Fruit fly (Drosophila melanogaster) whole organism, prepupa: ENCODE data around the gene mRpS11.
A peak's percentile ranks its signal among the peaks of the same experiment; 100 is the strongest.

Experiments
- CG10631 ChIP-seq: fragments of 200-800 bp; sonication (Bioruptor generic); optimal IDR thresholded peaks from 2 replicates; lab custom pipeline; 2016; ENCODE audit warnings: missing biosample characterization, missing genetic modification characterization
- CG10669 ChIP-seq: fragments of 200-800 bp; sonication (Bioruptor generic); optimal IDR thresholded peaks from 3 replicates; lab custom pipeline; 2018; ENCODE audit warnings: missing biosample characterization, mild to moderate bottlenecking, missing genetic modification characterization, moderate library complexity
- CG11294 ChIP-seq: fragments of 200-800 bp; sonication (Bioruptor generic); IDR thresholded peaks from 2 replicates; pipeline ENCODE4 v1.3.6; 2022; ENCODE audit warnings: missing biosample characterization, missing genetic modification characterization
- CG11762 ChIP-seq: fragments of 200-800 bp; sonication (Bioruptor generic); optimal IDR thresholded peaks from 3 replicates; lab custom pipeline; 2016; ENCODE audit warnings: missing biosample characterization, missing genetic modification characterization; ENCODE audit not compliant: insufficient read depth
- CG11902 ChIP-seq: fragments of 200-800 bp; sonication (Bioruptor generic); optimal IDR thresholded peaks from 3 replicates; lab custom pipeline; 2016; ENCODE audit warnings: missing biosample characterization, missing genetic modification characterization
- CG15336 ChIP-seq: fragments of 200-800 bp; sonication (Bioruptor generic); IDR thresholded peaks from 2 replicates; pipeline ENCODE4 v1.3.6; 2022; ENCODE audit warnings: missing biosample characterization, missing genetic modification characterization
- CG1621 ChIP-seq: fragments of 200-800 bp; sonication (Bioruptor generic); optimal IDR thresholded peaks from 3 replicates; lab custom pipeline; 2018; ENCODE audit warnings: missing biosample characterization, mild to moderate bottlenecking, missing genetic modification characterization
- CG16779 ChIP-seq: fragments of 200-800 bp; sonication (Bioruptor generic); optimal IDR thresholded peaks from 3 replicates; lab custom pipeline; 2017; ENCODE audit warnings: missing biosample characterization, mild to moderate bottlenecking, missing genetic modification characterization
- CG3032 ChIP-seq: fragments of 200-800 bp; optimal IDR thresholded peaks from 2 replicates; lab custom pipeline; 2019; ENCODE audit warnings: missing biosample characterization, mild to moderate bottlenecking, missing genetic modification characterization, moderate library complexity
- CG31627 ChIP-seq: fragments of 200-800 bp; sonication (Bioruptor generic); optimal IDR thresholded peaks from 3 replicates; lab custom pipeline; 2016; ENCODE audit warnings: missing biosample characterization, missing genetic modification characterization
- CG32006 ChIP-seq: fragments of 200-800 bp; sonication (Bioruptor generic); optimal IDR thresholded peaks from 3 replicates; lab custom pipeline; 2017; ENCODE audit warnings: missing biosample characterization, mild to moderate bottlenecking, missing genetic modification characterization
- CG34406 ChIP-seq: fragments of 200-800 bp; sonication (Bioruptor generic); optimal IDR thresholded peaks from 3 replicates; lab custom pipeline; 2016; ENCODE audit warnings: missing biosample characterization, missing genetic modification characterization
- CG3919 ChIP-seq: fragments of 200-800 bp; sonication (Bioruptor generic); optimal IDR thresholded peaks from 3 replicates; lab custom pipeline; 2016; ENCODE audit warnings: missing biosample characterization, missing genetic modification characterization
- CG6163 ChIP-seq: fragments of 200-800 bp; sonication (Bioruptor generic); IDR thresholded peaks from 3 replicates; pipeline ENCODE4 v1.3.6; 2022; ENCODE audit warnings: missing biosample characterization, missing genetic modification characterization
- CG6276 ChIP-seq: fragments of 200-800 bp; sonication (Bioruptor generic); optimal IDR thresholded peaks from 2 replicates; lab custom pipeline; 2017; ENCODE audit warnings: missing biosample characterization, mild to moderate bottlenecking, missing genetic modification characterization
- CG6808 ChIP-seq: fragments of 200-800 bp; sonication (Bioruptor generic); optimal IDR thresholded peaks from 3 replicates; lab custom pipeline; 2017; ENCODE audit warnings: missing biosample characterization, missing genetic modification characterization, mild to moderate bottlenecking, moderate library complexity, missing genetic modification reagents
- CG6854 ChIP-seq: fragments of 200-800 bp; sonication (Bioruptor generic); optimal IDR thresholded peaks from 2 replicates; lab custom pipeline; 2017; ENCODE audit warnings: missing biosample characterization, mild to moderate bottlenecking, missing genetic modification characterization
- CG7368 ChIP-seq: fragments of 200-800 bp; sonication (Bioruptor generic); optimal IDR thresholded peaks from 3 replicates; lab custom pipeline; 2016; ENCODE audit warnings: missing biosample characterization, missing genetic modification characterization
- CG8119 ChIP-seq: fragments of 200-800 bp; sonication (Bioruptor generic); IDR thresholded peaks from 3 replicates; pipeline ENCODE4 v1.3.6; 2022; ENCODE audit warnings: missing biosample characterization, missing genetic modification characterization
- CG8319 ChIP-seq: fragments of 200-800 bp; sonication (Bioruptor generic); optimal IDR thresholded peaks from 3 replicates; lab custom pipeline; 2016; ENCODE audit warnings: missing biosample characterization, missing genetic modification characterization
- CG9139 ChIP-seq: fragments of 200-800 bp; sonication (Bioruptor generic); optimal IDR thresholded peaks from 3 replicates; lab custom pipeline; 2017; ENCODE audit warnings: missing biosample characterization, mild to moderate bottlenecking, missing genetic modification characterization
- Eip75B ChIP-seq: fragments of 200-800 bp; sonication (Bioruptor generic); optimal IDR thresholded peaks from 3 replicates; lab custom pipeline; 2016; ENCODE audit warnings: missing biosample characterization, missing genetic modification characterization
- Eip78C ChIP-seq: fragments of 200-800 bp; sonication (Bioruptor generic); peaks from one replicate; lab custom pipeline; 2016; ENCODE audit warnings: missing biosample characterization, missing genetic modification characterization
- Eip93F ChIP-seq: fragments of 200-800 bp; sonication (Bioruptor generic); optimal IDR thresholded peaks from 2 replicates; lab custom pipeline; 2016; ENCODE audit warnings: missing biosample characterization, mild to moderate bottlenecking, missing genetic modification characterization
- Gug ChIP-seq: fragments of 200-800 bp; sonication (Bioruptor generic); IDR thresholded peaks from 2 replicates; pipeline ENCODE4 v1.3.6; 2022; ENCODE audit warnings: missing biosample characterization, missing genetic modification characterization
- Hr39 ChIP-seq: fragments of 200-800 bp; sonication (Bioruptor generic); optimal IDR thresholded peaks from 2 replicates; lab custom pipeline; 2016; ENCODE audit warnings: missing biosample characterization, missing genetic modification characterization
- Hr4 ChIP-seq: fragments of 200-800 bp; sonication (Bioruptor generic); optimal IDR thresholded peaks from 3 replicates; lab custom pipeline; 2016; ENCODE audit warnings: missing biosample characterization, missing genetic modification characterization
- Met ChIP-seq: fragments of 200-800 bp; sonication (Bioruptor generic); optimal IDR thresholded peaks from 3 replicates; lab custom pipeline; 2016; ENCODE audit warnings: missing biosample characterization, missing genetic modification characterization
- OdsH ChIP-seq: fragments of 200-800 bp; sonication (Bioruptor generic); optimal IDR thresholded peaks from 3 replicates; lab custom pipeline; 2016; ENCODE audit warnings: missing biosample characterization, missing genetic modification characterization
- Smox ChIP-seq: fragments of 200-800 bp; sonication (Bioruptor generic); optimal IDR thresholded peaks from 3 replicates; lab custom pipeline; 2016; ENCODE audit warnings: missing biosample characterization, missing genetic modification characterization
- Sox102F ChIP-seq: fragments of 200-800 bp; sonication (Bioruptor generic); optimal IDR thresholded peaks from 2 replicates; lab custom pipeline; 2016; ENCODE audit warnings: missing biosample characterization, mild to moderate bottlenecking, missing genetic modification characterization
- Sox14 ChIP-seq: fragments of 200-800 bp; sonication (Bioruptor generic); optimal IDR thresholded peaks from 3 replicates; lab custom pipeline; 2016; ENCODE audit warnings: missing biosample characterization, missing genetic modification characterization
- Sox15 ChIP-seq: fragments of 200-800 bp; sonication (Bioruptor generic); optimal IDR thresholded peaks from 3 replicates; lab custom pipeline; 2016; ENCODE audit warnings: missing biosample characterization, missing genetic modification characterization
- achi ChIP-seq: fragments of 200-800 bp; sonication (Bioruptor generic); optimal IDR thresholded peaks from 3 replicates; lab custom pipeline; 2016; ENCODE audit warnings: missing biosample characterization, missing genetic modification characterization
- acj6 ChIP-seq: fragments of 200-800 bp; sonication (Bioruptor generic); optimal IDR thresholded peaks from 3 replicates; lab custom pipeline; 2016; ENCODE audit warnings: missing biosample characterization, missing genetic modification characterization
- cyc ChIP-seq: fragments of 200-800 bp; sonication (Bioruptor generic); optimal IDR thresholded peaks from 3 replicates; lab custom pipeline; 2016; ENCODE audit warnings: missing biosample characterization, missing genetic modification characterization
- dac ChIP-seq: fragments of 200-800 bp; sonication (Bioruptor generic); optimal IDR thresholded peaks from 2 replicates; lab custom pipeline; 2017; ENCODE audit warnings: missing biosample characterization, mild to moderate bottlenecking, missing genetic modification characterization
- eg ChIP-seq: fragments of 200-800 bp; sonication (Bioruptor generic); IDR thresholded peaks from 3 replicates; pipeline ENCODE4 v1.3.6; 2022; ENCODE audit warnings: missing biosample characterization, missing genetic modification characterization
- esn ChIP-seq: fragments of 200-800 bp; sonication (Bioruptor generic); optimal IDR thresholded peaks from 2 replicates; lab custom pipeline; 2016; ENCODE audit warnings: missing biosample characterization, mild to moderate bottlenecking, missing genetic modification characterization, moderate library complexity
- fkh ChIP-seq: fragments of 200-800 bp; sonication (Bioruptor generic); optimal IDR thresholded peaks from 3 replicates; lab custom pipeline; 2017; ENCODE audit warnings: missing biosample characterization, mild to moderate bottlenecking, missing genetic modification characterization, moderate library complexity
- lz ChIP-seq: fragments of 200-800 bp; sonication (Bioruptor generic); optimal IDR thresholded peaks from 3 replicates; lab custom pipeline; 2016; ENCODE audit warnings: missing biosample characterization, missing genetic modification characterization
- net ChIP-seq: fragments of 200-800 bp; sonication (Bioruptor generic); optimal IDR thresholded peaks from 3 replicates; lab custom pipeline; 2016; ENCODE audit warnings: missing biosample characterization, missing genetic modification characterization
- svp ChIP-seq: fragments of 200-800 bp; sonication (Bioruptor generic); peaks from one replicate; lab custom pipeline; 2016; ENCODE audit warnings: missing biosample characterization, missing genetic modification characterization
- topi ChIP-seq: fragments of 200-800 bp; sonication (Bioruptor generic); optimal IDR thresholded peaks from 3 replicates; lab custom pipeline; 2016; ENCODE audit warnings: missing biosample characterization, missing genetic modification characterization
- vri ChIP-seq: fragments of 200-800 bp; sonication (Bioruptor generic); optimal IDR thresholded peaks from 3 replicates; lab custom pipeline; 2016; ENCODE audit warnings: missing biosample characterization, mild to moderate bottlenecking, missing genetic modification characterization

The mRpS11 gene

DNA sequence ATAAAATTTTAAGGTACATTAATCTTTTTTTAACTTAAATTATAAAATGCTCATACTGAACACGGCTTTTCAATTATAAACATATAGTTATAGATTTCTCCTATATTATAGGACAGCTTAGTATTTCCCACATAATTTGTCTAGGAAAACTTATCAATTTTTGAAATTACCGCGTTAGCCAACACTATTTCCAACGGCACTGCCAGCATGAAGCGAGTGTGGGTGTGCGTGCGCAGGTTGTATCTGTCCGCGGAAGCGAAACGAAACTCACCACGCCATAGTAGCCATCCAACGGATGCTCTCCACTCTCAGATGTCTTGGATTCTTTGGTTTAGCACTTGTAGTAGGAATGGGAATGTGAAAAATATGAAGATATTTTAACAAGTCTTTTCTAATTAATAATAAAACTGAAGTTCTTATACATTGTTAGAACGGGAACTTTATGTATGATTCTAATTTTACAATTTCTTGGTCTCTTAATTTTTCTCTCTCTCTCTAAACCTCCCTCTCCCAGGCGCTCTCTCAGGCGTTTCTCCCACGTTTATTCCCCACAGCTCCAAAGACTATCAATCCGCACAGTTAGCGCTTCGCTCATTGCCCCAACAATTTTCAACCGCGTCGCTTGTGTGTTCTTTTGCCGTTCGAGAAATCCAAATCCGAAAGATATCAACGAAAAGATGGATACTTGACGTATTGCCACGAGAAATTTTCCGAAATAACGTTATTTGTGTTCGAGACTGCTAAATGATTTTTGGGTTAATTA is 18.9 kb upstream of the mRpS11 start, which contains the start of gene Dad (continued):
- TF ChIP-seq Sox102F (GFP tag; lab: Kevin White, UChicago) (peak; percentile 54), CG16779 (peak; percentile 52), CG11902 (GFP tag; lab: Kevin White, UChicago) (no peak), Hr39 (GFP tag; lab: Kevin White, UChicago) (peak; percentile 28), CG6854 (peak; percentile 22), CG3032 (tag; lab: Kevin White, UChicago) (peak; percentile 21), Eip93F (GFP tag; lab: Kevin White, UChicago) (peak; percentile 34), CG34406 (GFP tag; lab: Kevin White, UChicago) (peak; percentile 31), CG10631 (GFP tag; lab: Kevin White, UChicago) (peak; percentile 9), vri (GFP tag; lab: Kevin White, UChicago) (peak; percentile 35), Smox (peak; percentile 62), CG8119 (GFP tag; lab: Robert Waterston, UW) (no peak), CG6163 (GFP tag; lab: Robert Waterston, UW) (peak; percentile 49), CG15336 (GFP tag; lab: Robert Waterston, UW) (no peak), cyc (peak; percentile 16), achi (GFP tag; lab: Kevin White, UChicago) (peak; percentile 34), CG10669 (GFP tag; lab: Kevin White, UChicago) (no peak), Eip78C (GFP tag; lab: Kevin White, UChicago) (peak; percentile 94), CG3919 (peak; percentile 25), acj6 (GFP tag; lab: Kevin White, UChicago) (peak; percentile 30), eg (peak; percentile 48; the same call in 1 of the 3 replicates), Gug (GFP tag; lab: Robert Waterston, UW) (no peak), esn (peak; percentile 65)

DNA sequence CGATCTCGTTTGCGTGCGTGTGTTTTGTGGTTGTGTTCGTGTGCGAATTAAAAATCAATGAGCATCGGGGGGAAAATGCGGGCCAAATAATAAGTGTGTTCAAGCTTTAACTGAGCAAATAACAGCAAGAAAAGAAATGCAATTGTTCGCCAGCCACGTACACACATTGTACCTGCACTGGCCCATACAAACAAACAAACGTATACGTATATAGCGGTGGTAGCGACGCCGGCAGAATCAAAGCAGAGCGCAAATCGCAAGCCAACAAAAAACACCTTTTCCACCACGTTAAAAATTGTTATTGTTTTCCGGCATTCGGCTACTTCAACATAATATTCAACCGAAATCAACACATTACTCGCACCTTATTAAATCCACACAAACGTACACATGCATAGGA is 18.0 kb upstream of the mRpS11 start:
- peak; percentile 51 for TF ChIP-seq svp
- no peak for TF ChIP-seq fkh

- TF ChIP-seq CG10669 (GFP tag; lab: Kevin White, UChicago) (no peak), Sox15 (GFP tag; lab: Kevin White, UChicago) (no peak), svp (peak; percentile 81), Sox102F (GFP tag; lab: Kevin White, UChicago) (peak; percentile 40), CG11294 (GFP tag; lab: Robert Waterston, UW) (no peak), OdsH (GFP tag; lab: Kevin White, UChicago) (peak; percentile 1), CG6276 (GFP tag; lab: Kevin White, UChicago) (peak; percentile 63), Hr4 (GFP tag; lab: Kevin White, UChicago) (no peak), Eip75B (GFP tag; lab: Kevin White, UChicago) (peak; percentile 55), eg (peak; percentile 71), esn (peak; percentile 28), CG3919 (no peak), Met (GFP tag; lab: Kevin White, UChicago) (no peak), CG1621 (peak; percentile 72), CG3032 (tag; lab: Kevin White, UChicago) (peak; percentile 9), CG7368 (GFP tag; lab: Kevin White, UChicago) (peak; percentile 9), CG8319 (GFP tag; lab: Kevin White, UChicago) (no peak), lz (no peak), CG31627 (GFP tag; lab: Kevin White, UChicago) (no peak), dac (GFP tag; lab: Kevin White, UChicago) (peak; percentile 13), Smox (no peak), CG11762 (GFP tag; lab: Kevin White, UChicago) (no peak), Eip93F (GFP tag; lab: Kevin White, UChicago) (no peak), CG16779 (peak; percentile 64), CG15336 (GFP tag; lab: Robert Waterston, UW) (peak; percentile 52; the same call in 1 of the 2 replicates), Eip78C (GFP tag; lab: Kevin White, UChicago) (peak; percentile 68), net (GFP tag; lab: Kevin White, UChicago) (peak; percentile 56), CG9139 (peak; percentile 65), cyc (no peak), CG6854 (peak; percentile 81), CG32006 (GFP tag; lab: Kevin White, UChicago) (peak; percentile 34), Sox14 (GFP tag; lab: Kevin White, UChicago) (no peak), CG6808 (peak; percentile 69), topi (GFP tag; lab: Kevin White, UChicago) (peak; percentile 19)
These were observed 16.2 kb upstream of the mRpS11 start for dm6 chr3R:17056183-17056904.
